Worm (Caenorhabditis elegans): ENCODE data around the gene Y6E2A.10.

Gene Y6E2A.10

ce11 chrV:15766122-15766594, 35.8 kb upstream of the Y6E2A.10 start, which contains the start of the genes haf-3 and F57A10.2 (continued):
- TF ChIP-seq gei-8 (GFP tag; optimal IDR thresholded peaks at IDR 0.05) (no peak), rbr-2 (tag; optimal IDR thresholded peaks at IDR 0.05) (peak; percentile 88), hlh-11 (tag; optimal IDR thresholded peaks at IDR 0.05) (peak; percentile 82), spr-1 (tag; optimal IDR thresholded peaks at IDR 0.05) (peak; percentile 78), lin-29 (GFP tag; IDR thresholded peaks at IDR 0.05) (peak; percentile 62; the same call in 1 of the 2 replicates), snpc-4 (tag; optimal IDR thresholded peaks at IDR 0.05) (peak; percentile 34), cey-2 (tag; optimal IDR thresholded peaks at IDR 0.05; ENCODE audit: borderline replicate concordance, insufficient read depth) (no peak), set-16 (GFP tag; IDR thresholded peaks at IDR 0.05) (no peak), nhr-25 (tag; optimal IDR thresholded peaks at IDR 0.05; ENCODE audit: borderline replicate concordance, insufficient read depth) (peak; percentile 9), D1046.2 (GFP tag; IDR thresholded peaks at IDR 0.05) (0 out of 2 replicates have a peak, but pooled peaks have one; percentile 36), lin-15B (tag; optimal IDR thresholded peaks at IDR 0.05) (peak; percentile 68), madf-5 (GFP tag; IDR thresholded peaks at IDR 0.05) (no peak), ces-1 (GFP tag; optimal IDR thresholded peaks at IDR 0.05) (peak; percentile 6), Y5F2A.4 (GFP tag; optimal IDR thresholded peaks at IDR 0.05) (peak; percentile 40), daf-12 (tag; optimal IDR thresholded peaks at IDR 0.05) (no peak), vab-7 (GFP tag; IDR thresholded peaks at IDR 0.05) (peak; percentile 43; the same call in 1 of the 2 replicates), jun-1 (tag; optimal IDR thresholded peaks at IDR 0.05) (peak; percentile 62), zfp-2 (tag; optimal IDR thresholded peaks at IDR 0.05) (peak; percentile 10), pqm-1 (tag; optimal IDR thresholded peaks at IDR 0.05) (no peak), ceh-62 (tag; optimal IDR thresholded peaks at IDR 0.05) (no peak), lsy-2 (tag; optimal IDR thresholded peaks at IDR 0.05) (peak in 1 of 2 experiments; percentile 95), dpl-1 (GFP tag; optimal IDR thresholded peaks at IDR 0.05) (peak; percentile 99), egl-43 (GFP tag; IDR thresholded peaks at IDR 0.05) (no peak), attf-4 (tag; optimal IDR thresholded peaks at IDR 0.05) (no peak), mxl-3 (GFP tag; optimal IDR thresholded peaks at IDR 0.05) (no peak), tra-1 (GFP tag; IDR thresholded peaks at IDR 0.05) (peak; percentile 88), unc-39 (tag; optimal IDR thresholded peaks at IDR 0.05) (no peak), T26A8.4 (GFP tag; IDR thresholded peaks at IDR 0.05) (peak; percentile 94), fkh-10 (GFP tag; optimal IDR thresholded peaks at IDR 0.05) (peak; percentile 79), ceh-20 (GFP tag; IDR thresholded peaks at IDR 0.05) (no peak), duxl-1 (tag; optimal IDR thresholded peaks at IDR 0.05; ENCODE audit: poor library complexity) (peak; percentile 92), T20F7.1 (GFP tag; optimal IDR thresholded peaks at IDR 0.05) (no peak), nhr-111 (GFP tag; optimal IDR thresholded peaks at IDR 0.05) (no peak), hmg-1.1 (GFP tag; IDR thresholded peaks at IDR 0.05) (peak; percentile 79), F49E8.2 (tag; optimal IDR thresholded peaks at IDR 0.05; ENCODE audit: borderline replicate concordance) (peak; percentile 80), arid-1 (GFP tag; conservative IDR thresholded peaks at IDR 0.05) (0 out of 2 replicates have a peak, but pooled peaks have one; percentile 37), hif-1 (tag; optimal IDR thresholded peaks at IDR 0.05) (peak; percentile 44 to 54), F37D6.2 (tag; optimal IDR thresholded peaks at IDR 0.05) (peak; percentile 77), zfp-3 (GFP tag; conservative IDR thresholded peaks at IDR 0.05) (peak; percentile 63; the same call in 1 of the 2 replicates), zag-1 (tag; optimal IDR thresholded peaks at IDR 0.05) (no peak), mes-2 (tag; optimal IDR thresholded peaks at IDR 0.05; ENCODE audit: poor library complexity, severe bottlenecking) (peak; percentile 93), daf-8 (GFP tag; IDR thresholded peaks at IDR 0.05) (no peak), spr-3 (GFP tag; optimal IDR thresholded peaks at IDR 0.05) (peak; percentile 73), Y105C5A.15 (GFP tag; IDR thresholded peaks at IDR 0.05) (no peak), egl-27 (tag; optimal IDR thresholded peaks at IDR 0.05) (no peak), tag-97 (GFP tag; IDR thresholded peaks at IDR 0.05) (no peak), mxl-2 (GFP tag; conservative IDR thresholded peaks at IDR 0.05) (no peak), dmd-6 (GFP tag; IDR thresholded peaks at IDR 0.05) (peak; percentile 89), F44E2.7 (GFP tag; IDR thresholded peaks at IDR 0.05) (no peak), ztf-7 (tag; optimal IDR thresholded peaks at IDR 0.05) (peak; percentile 81)

All from whole organism, L4 larva.